Fruit fly (Drosophila melanogaster) whole organism, wandering third instar larva: ENCODE measurements around the gene CG11902.

Experiments
- Dif ChIP-seq: fragments of 200-275, 200-300 bp; sonication (Bioruptor generic); optimal IDR thresholded peaks from 2 replicates; lab custom pipeline; 2018; ENCODE audit warnings: missing biosample characterization, missing genetic modification characterization; ENCODE audit not compliant: partially characterized antibody
- HLH106 ChIP-seq: fragments of 200-800 bp; optimal IDR thresholded peaks from 3 replicates; lab custom pipeline; 2019; ENCODE audit warnings: missing biosample characterization, mild to moderate bottlenecking, missing genetic modification characterization, moderate library complexity
- Hr83 ChIP-seq: fragments of 200-300 bp; sonication (Bioruptor generic); optimal IDR thresholded peaks from 2 replicates; lab custom pipeline; 2016; ENCODE audit warnings: missing biosample characterization, mild to moderate bottlenecking, missing genetic modification characterization, moderate library complexity; ENCODE audit not compliant: poor library complexity, severe bottlenecking
- Jra ChIP-seq: sonication (Bioruptor generic); optimal IDR thresholded peaks from 2 replicates; lab custom pipeline; 2016; ENCODE audit warnings: missing biosample characterization, missing genetic modification characterization
- Myc ChIP-seq: fragments of >200 bp; optimal IDR thresholded peaks from 2 replicates; lab custom pipeline; 2017
- N ChIP-seq: fragments of >200 bp; optimal IDR thresholded peaks from 2 replicates; lab custom pipeline; 2018; ENCODE audit warnings: missing biosample characterization, missing external identifiers, missing genetic modification characterization
- br ChIP-seq: fragments of 200-800 bp; sonication (Bioruptor generic); optimal IDR thresholded peaks from 2 replicates; lab custom pipeline; 2016; ENCODE audit warnings: missing biosample characterization, missing genetic modification characterization
- brk ChIP-seq: fragments of 200-800 bp; sonication (Bioruptor generic); optimal IDR thresholded peaks from 2 replicates; lab custom pipeline; 2016; ENCODE audit warnings: missing biosample characterization, mild to moderate bottlenecking, missing genetic modification characterization
- foxo ChIP-seq, 2 experiments: fragments of 200-800 bp; sonication (Bioruptor generic); optimal IDR thresholded peaks; 2 replicates in 1 of 2; 3 replicates in 1 of 2; lab custom pipeline; 2016 to 2017; ENCODE audit warnings: missing biosample characterization in 2 of 2, missing genetic modification characterization in 2 of 2
- fru ChIP-seq: fragments of 200-800 bp; sonication (Bioruptor generic); optimal IDR thresholded peaks from 3 replicates; lab custom pipeline; 2016; ENCODE audit warnings: missing biosample characterization, mild to moderate bottlenecking, missing genetic modification characterization
- h ChIP-seq: fragments of 200-800 bp; sonication (Bioruptor generic); optimal IDR thresholded peaks from 3 replicates; lab custom pipeline; 2016; ENCODE audit warnings: missing biosample characterization, mild to moderate bottlenecking, missing genetic modification characterization
- pan ChIP-seq: fragments of >200 bp; optimal IDR thresholded peaks from 2 replicates; lab custom pipeline; 2017
- psq ChIP-seq: fragments of 200-800 bp; sonication (Bioruptor generic); optimal IDR thresholded peaks from 3 replicates; lab custom pipeline; 2017; ENCODE audit warnings: missing biosample characterization, mild to moderate bottlenecking, missing genetic modification characterization, moderate library complexity

- TF ChIP-seq Hr83 (GFP tag; lab: Kevin White, UChicago) (no peak), HLH106 (tag; lab: Kevin White, UChicago) (no peak), pan (lab: Kevin White, UChicago) (no peak), brk (GFP tag; lab: Kevin White, UChicago) (no peak), Myc (lab: Kevin White, UChicago) (no peak), N (GFP tag; lab: Kevin White, UChicago) (no peak), Jra (GFP tag; lab: Kevin White, UChicago) (no peak), Dif (no peak), psq (GFP tag; lab: Kevin White, UChicago) (no peak), fru (GFP tag; lab: Kevin White, UChicago) (no peak), br (GFP tag; lab: Kevin White, UChicago) (no peak), foxo (GFP tag; optimal IDR thresholded peaks at IDR 0.05; lab: Kevin White, UChicago) (no peak), h (GFP tag; lab: Kevin White, UChicago) (no peak)
Observed at dm6 chr3R:25322657-25323056, 12.4 kb upstream of the CG11902 start, which contains the start of gene CG10562.
